Fruit fly (Drosophila melanogaster) whole organism: ENCODE measurements around the gene Reg-2.

Source experiments
- CG8478 ChIP-seq: fragments of >200 bp; optimal IDR thresholded peaks from 2 replicates; lab custom pipeline; 2018; ENCODE audit warnings: inconsistent platforms
- Dll ChIP-seq: fragments of >200 bp; optimal IDR thresholded peaks from 2 replicates; lab custom pipeline; 2017
- EcR ChIP-seq, 2 experiments: fragments of >200 bp; optimal IDR thresholded peaks; 2 replicates each; lab custom pipeline; 2017; ENCODE audit warnings: missing biosample characterization in 2 of 2, missing genetic modification characterization in 2 of 2, missing genetic modification reagents in 2 of 2
- pan ChIP-seq: fragments of >200 bp; optimal IDR thresholded peaks from 2 replicates; lab custom pipeline; 2017
- psq ChIP-seq: fragments of >200 bp; optimal IDR thresholded peaks from 2 replicates; lab custom pipeline; 2017
- usp ChIP-seq: fragments of >200 bp; optimal IDR thresholded peaks from 2 replicates; lab custom pipeline; 2017; ENCODE audit warnings: missing biosample characterization, missing genetic modification characterization, mixed read lengths

The Reg-2 gene

dm6 chr3L:633272-634254, 27.2 kb upstream of the Reg-2 start:
- TF ChIP-seq pan (no peak), psq (lab: Kevin White, UChicago) (no peak), Dll (lab: Kevin White, UChicago) (no peak), EcR (GFP tag; optimal IDR thresholded peaks at IDR 0.05; lab: Kevin White, UChicago) (no peak), usp (no peak), CG8478 (lab: Kevin White, UChicago) (no peak)

dm6 chr3L:632058-632457, 25.7 kb upstream of the Reg-2 start:
- no peak for TF ChIP-seq CG8478 (lab: Kevin White, UChicago)
- no peak for TF ChIP-seq Dll (lab: Kevin White, UChicago)
- no peak for TF ChIP-seq pan
- no peak for TF ChIP-seq EcR (GFP tag; optimal IDR thresholded peaks at IDR 0.05; lab: Kevin White, UChicago)
- no peak for TF ChIP-seq psq (lab: Kevin White, UChicago)
- no peak for TF ChIP-seq usp

- no peak for TF ChIP-seq CG8478 (lab: Kevin White, UChicago)
- TF ChIP-seq psq (lab: Kevin White, UChicago) = no peak
- TF ChIP-seq EcR (GFP tag; optimal IDR thresholded peaks at IDR 0.05; lab: Kevin White, UChicago) = no peak
- no peak for TF ChIP-seq usp
- peak; percentile 5 for TF ChIP-seq Dll (lab: Kevin White, UChicago)
- no peak for TF ChIP-seq pan
Measured at dm6 chr3L:630666-631065, 24.3 kb upstream of the Reg-2 start.

- TF ChIP-seq psq (lab: Kevin White, UChicago) (no peak), Dll (lab: Kevin White, UChicago) (peak; percentile 3)
Measured at dm6 chr3L:629916-630663, 23.7 kb upstream of the Reg-2 start.

dm6 chr3L:629353-629915, 23.1 kb upstream of the Reg-2 start:
- no peak for TF ChIP-seq usp
- no peak for TF ChIP-seq pan
- TF ChIP-seq Dll (lab: Kevin White, UChicago) = no peak
- TF ChIP-seq psq (lab: Kevin White, UChicago) = no peak
- no peak for TF ChIP-seq CG8478 (lab: Kevin White, UChicago)
- TF ChIP-seq EcR (GFP tag; optimal IDR thresholded peaks at IDR 0.05; lab: Kevin White, UChicago) = no peak

- no peak for TF ChIP-seq psq (lab: Kevin White, UChicago)
- no peak for TF ChIP-seq pan
- TF ChIP-seq Dll (lab: Kevin White, UChicago) = no peak
- no peak for TF ChIP-seq usp
- TF ChIP-seq EcR (GFP tag; optimal IDR thresholded peaks at IDR 0.05; lab: Kevin White, UChicago) = no peak
- no peak for TF ChIP-seq CG8478 (lab: Kevin White, UChicago)
Measured at dm6 chr3L:628654-629285, 22.4 kb upstream of the Reg-2 start.

dm6 chr3L:627819-628601, 21.6 kb upstream of the Reg-2 start:
- TF ChIP-seq Dll (lab: Kevin White, UChicago) (peak; percentile 70), EcR (GFP tag; optimal IDR thresholded peaks at IDR 0.05; lab: Kevin White, UChicago) (peak in 1 of 2 experiments; percentile 61), pan (no peak), usp (no peak), psq (lab: Kevin White, UChicago) (no peak), CG8478 (lab: Kevin White, UChicago) (peak; percentile 49)

- TF ChIP-seq pan (no peak), usp (no peak), psq (lab: Kevin White, UChicago) (no peak), EcR (GFP tag; optimal IDR thresholded peaks at IDR 0.05; lab: Kevin White, UChicago) (no peak), CG8478 (lab: Kevin White, UChicago) (no peak), Dll (lab: Kevin White, UChicago) (no peak)
Measured at dm6 chr3L:627370-627769, 21.0 kb upstream of the Reg-2 start.

dm6 chr3L:626498-627369, 20.4 kb upstream of the Reg-2 start:
- TF ChIP-seq CG8478 (lab: Kevin White, UChicago) (no peak), Dll (lab: Kevin White, UChicago) (no peak), usp (no peak)

dm6 chr3L:625899-626298, 19.5 kb upstream of the Reg-2 start:
- TF ChIP-seq psq (lab: Kevin White, UChicago) (no peak), EcR (GFP tag; optimal IDR thresholded peaks at IDR 0.05; lab: Kevin White, UChicago) (no peak), Dll (lab: Kevin White, UChicago) (no peak), pan (no peak), CG8478 (lab: Kevin White, UChicago) (no peak), usp (no peak)
